Fruit fly (Drosophila melanogaster) whole organism, pupa: ENCODE results near the gene Ugt301D1.

Experiments
- CG10348 ChIP-seq: fragments of 200-800 bp; sonication (Bioruptor generic); IDR thresholded peaks from 2 replicates; pipeline ENCODE4 v1.3.6; 2022; ENCODE audit warnings: missing biosample characterization, missing genetic modification characterization
- CG12605 ChIP-seq: fragments of 200-800 bp; sonication (Bioruptor generic); IDR thresholded peaks from 2 replicates; pipeline ENCODE4 v1.3.6; 2022; ENCODE audit warnings: missing biosample characterization, missing genetic modification characterization
- CG13204 ChIP-seq: fragments of 200-800 bp; sonication (Bioruptor generic); optimal IDR thresholded peaks from 2 replicates; lab custom pipeline; 2018; ENCODE audit warnings: missing biosample characterization, mild to moderate bottlenecking, missing genetic modification characterization, moderate library complexity
- CG14655 ChIP-seq: fragments of 200-800 bp; sonication (Bioruptor generic); optimal IDR thresholded peaks from 3 replicates; lab custom pipeline; 2017; ENCODE audit warnings: mild to moderate bottlenecking, missing biosample characterization, missing genetic modification reagents, missing genetic modification characterization
- CG15710 ChIP-seq: fragments of 200-800 bp; sonication (Bioruptor generic); optimal IDR thresholded peaks from 2 replicates; lab custom pipeline; 2018; ENCODE audit warnings: missing biosample characterization, mild to moderate bottlenecking, missing genetic modification characterization, moderate library complexity
- CG17806 ChIP-seq: fragments of 200-800 bp; sonication (Bioruptor generic); optimal IDR thresholded peaks from 2 replicates; lab custom pipeline; 2018; ENCODE audit warnings: missing biosample characterization, mild to moderate bottlenecking, missing genetic modification characterization, moderate library complexity
- CG32121 ChIP-seq: fragments of 200-800 bp; sonication (Bioruptor generic); IDR thresholded peaks from 2 replicates; pipeline ENCODE4 v1.3.6; 2022; ENCODE audit warnings: missing biosample characterization, missing genetic modification characterization
- CG34367 ChIP-seq: fragments of 200-800 bp; sonication (Bioruptor generic); optimal IDR thresholded peaks from 2 replicates; lab custom pipeline; 2018; ENCODE audit warnings: missing biosample characterization, mild to moderate bottlenecking, missing genetic modification characterization
- CG4496 ChIP-seq: fragments of 200-800 bp; sonication (Bioruptor generic); IDR thresholded peaks from 3 replicates; pipeline ENCODE4 v1.3.6; 2022; ENCODE audit warnings: missing biosample characterization, missing genetic modification characterization
- CG8159 ChIP-seq: fragments of 200-800 bp; sonication (Bioruptor generic); optimal IDR thresholded peaks from 3 replicates; lab custom pipeline; 2018; ENCODE audit warnings: missing biosample characterization, mild to moderate bottlenecking, missing genetic modification characterization, moderate library complexity
- CG8301 ChIP-seq: fragments of 200-800 bp; sonication (Bioruptor generic); optimal IDR thresholded peaks from 2 replicates; lab custom pipeline; 2018; ENCODE audit warnings: missing biosample characterization, mild to moderate bottlenecking, missing genetic modification characterization
- CG9948 ChIP-seq: fragments of 200-800 bp; sonication (Bioruptor generic); optimal IDR thresholded peaks from 2 replicates; lab custom pipeline; 2018; ENCODE audit warnings: missing biosample characterization, mild to moderate bottlenecking, missing genetic modification characterization, moderate library complexity
- D1 ChIP-seq: fragments of 200-800 bp; sonication (Bioruptor generic); optimal IDR thresholded peaks from 2 replicates; lab custom pipeline; 2018; ENCODE audit warnings: missing biosample characterization, mild to moderate bottlenecking, missing genetic modification characterization, moderate library complexity
- EcR ChIP-seq: fragments of 200-800 bp; sonication (Bioruptor generic); optimal IDR thresholded peaks from 3 replicates; lab custom pipeline; 2019; ENCODE audit warnings: missing biosample characterization, missing genetic modification characterization, mild to moderate bottlenecking, moderate library complexity, missing genetic modification reagents
- Ets98B ChIP-seq: fragments of 200-800 bp; sonication (Bioruptor generic); IDR thresholded peaks from 2 replicates; pipeline ENCODE4 v1.3.6; 2022; ENCODE audit warnings: missing biosample characterization, missing genetic modification characterization
- Pif1A ChIP-seq: fragments of 200-800 bp; sonication (Bioruptor generic); optimal IDR thresholded peaks from 3 replicates; lab custom pipeline; 2016; ENCODE audit warnings: missing biosample characterization, missing genetic modification characterization
- Pif1B ChIP-seq: fragments of 200-800 bp; sonication (Bioruptor generic); optimal IDR thresholded peaks from 3 replicates; lab custom pipeline; 2016; ENCODE audit warnings: missing biosample characterization, missing genetic modification characterization
- Snoo ChIP-seq: fragments of 200-800 bp; sonication (Bioruptor generic); optimal IDR thresholded peaks from 3 replicates; lab custom pipeline; 2017; ENCODE audit warnings: missing biosample characterization, mild to moderate bottlenecking, missing genetic modification characterization, inconsistent platforms
- fd96Ca ChIP-seq: fragments of 200-800 bp; sonication (Bioruptor generic); IDR thresholded peaks from 3 replicates; pipeline ENCODE4 v1.3.6; 2022; ENCODE audit warnings: missing biosample characterization, missing genetic modification characterization
- gl ChIP-seq: fragments of 200-800 bp; sonication (Bioruptor generic); optimal IDR thresholded peaks from 2 replicates; lab custom pipeline; 2018; ENCODE audit warnings: missing biosample characterization, mild to moderate bottlenecking, missing genetic modification characterization
- rn ChIP-seq: fragments of 200-800 bp; sonication (Bioruptor generic); IDR thresholded peaks from 2 replicates; pipeline ENCODE4 v1.3.6; 2022; ENCODE audit warnings: missing biosample characterization, missing genetic modification characterization

The Ugt301D1 gene

dm6 chr2L:18526005-18526404 lies 16.6 kb downstream of the Ugt301D1 start:
- no peak for TF ChIP-seq Snoo
- TF ChIP-seq CG32121 (GFP tag; lab: Robert Waterston, UW) = no peak
- no peak for TF ChIP-seq CG9948 (tag; lab: Kevin White, UChicago)
- TF ChIP-seq CG8159 (tag; lab: Kevin White, UChicago) = no peak
- TF ChIP-seq CG15710 (tag; lab: Kevin White, UChicago) = no peak
- TF ChIP-seq CG13204 (GFP tag; lab: Kevin White, UChicago) = no peak
- no peak for TF ChIP-seq CG10348 (GFP tag; lab: Robert Waterston, UW)
- no peak for TF ChIP-seq CG34367
- TF ChIP-seq CG14655 (GFP tag; lab: Kevin White, UChicago) = no peak
- TF ChIP-seq CG8301 (tag; lab: Kevin White, UChicago) = no peak
- no peak for TF ChIP-seq Ets98B

- TF ChIP-seq EcR (GFP tag; lab: Kevin White, UChicago) (no peak), CG14655 (GFP tag; lab: Kevin White, UChicago) (no peak), CG34367 (no peak), Snoo (no peak)
- TF ChIP-seq, all 21 proteins: peak for 0
Observed at dm6 chr2L:18546426-18546825, 37.1 kb downstream of the Ugt301D1 start.

- peak; percentile 55 for TF ChIP-seq CG14655 (GFP tag; lab: Kevin White, UChicago)
- TF ChIP-seq Ets98B = peak; percentile 66
- TF ChIP-seq CG12605 (GFP tag; lab: Robert Waterston, UW) = no peak
- no peak for TF ChIP-seq D1
- TF ChIP-seq gl (tag; lab: Kevin White, UChicago) = no peak
- TF ChIP-seq fd96Ca = 0 out of 3 replicates have a peak, but pooled peaks have one; percentile 17
- TF ChIP-seq Snoo = no peak
- TF ChIP-seq CG9948 (tag; lab: Kevin White, UChicago) = no peak
- TF ChIP-seq Pif1B = peak; percentile 20
- no peak for TF ChIP-seq Pif1A (GFP tag; lab: Kevin White, UChicago)
- no peak for TF ChIP-seq CG10348 (GFP tag; lab: Robert Waterston, UW)
- peak; percentile 73 for TF ChIP-seq CG32121 (GFP tag; lab: Robert Waterston, UW)
- peak; percentile 44; the same call in 1 of the 3 replicates for TF ChIP-seq CG4496
- peak; percentile 12 for TF ChIP-seq CG8159 (tag; lab: Kevin White, UChicago)
- TF ChIP-seq CG8301 (tag; lab: Kevin White, UChicago) = peak; percentile 52
Observed at dm6 chr2L:18548753-18549152, 39.4 kb downstream of the Ugt301D1 start.

- no peak for TF ChIP-seq Pif1B
- no peak for TF ChIP-seq CG32121 (GFP tag; lab: Robert Waterston, UW)
- TF ChIP-seq CG34367 = no peak
- TF ChIP-seq Snoo = no peak
- TF ChIP-seq, all 21 proteins: peak for 0
Observed at dm6 chr2L:18549470-18549869, 40.1 kb downstream of the Ugt301D1 start.

- TF ChIP-seq CG15710 (tag; lab: Kevin White, UChicago) = no peak
- no peak; the same call in 1 of the 2 replicates for TF ChIP-seq CG32121 (GFP tag; lab: Robert Waterston, UW)
- TF ChIP-seq CG14655 (GFP tag; lab: Kevin White, UChicago) = peak; percentile 30
- TF ChIP-seq Pif1A (GFP tag; lab: Kevin White, UChicago) = no peak
- TF ChIP-seq Ets98B = peak; percentile 32
- TF ChIP-seq CG8301 (tag; lab: Kevin White, UChicago) = peak; percentile 23
- TF ChIP-seq Snoo = no peak
- no peak for TF ChIP-seq Pif1B
- TF ChIP-seq gl (tag; lab: Kevin White, UChicago) = no peak
- TF ChIP-seq D1 = no peak
- peak; percentile 21; the same call in 1 of the 3 replicates for TF ChIP-seq CG4496
- no peak for TF ChIP-seq CG34367
- TF ChIP-seq fd96Ca = 0 out of 3 replicates have a peak, but pooled peaks have one; percentile 7
Observed at dm6 chr2L:18554205-18554604, 44.8 kb downstream of the Ugt301D1 start.

- TF ChIP-seq CG32121 (GFP tag; lab: Robert Waterston, UW) (no peak), CG13204 (GFP tag; lab: Kevin White, UChicago) (no peak), CG14655 (GFP tag; lab: Kevin White, UChicago) (no peak), CG8301 (tag; lab: Kevin White, UChicago) (no peak), CG12605 (GFP tag; lab: Robert Waterston, UW) (no peak), D1 (no peak), rn (no peak), CG34367 (no peak), CG17806 (no peak)
Observed at dm6 chr2L:18556384-18556783, 47.0 kb downstream of the Ugt301D1 start.

- TF ChIP-seq Pif1A (GFP tag; lab: Kevin White, UChicago) (peak; percentile 46), Ets98B (peak; percentile 78), Snoo (peak; percentile 58), EcR (GFP tag; lab: Kevin White, UChicago) (peak; percentile 42), rn (peak; percentile 58; the same call in 1 of the 2 replicates), CG32121 (GFP tag; lab: Robert Waterston, UW) (peak; percentile 86), CG17806 (peak; percentile 67), CG8159 (tag; lab: Kevin White, UChicago) (peak; percentile 80), CG14655 (GFP tag; lab: Kevin White, UChicago) (peak; percentile 77), CG10348 (GFP tag; lab: Robert Waterston, UW) (peak; percentile 40; the same call in 1 of the 2 replicates), D1 (no peak), CG9948 (tag; lab: Kevin White, UChicago) (peak; percentile 63), CG8301 (tag; lab: Kevin White, UChicago) (peak; percentile 69), CG4496 (peak; percentile 79), CG13204 (GFP tag; lab: Kevin White, UChicago) (no peak), Pif1B (peak; percentile 35), fd96Ca (peak; percentile 53; the same call in 1 of the 3 replicates), CG15710 (tag; lab: Kevin White, UChicago) (peak; percentile 64), CG34367 (peak; percentile 22), CG12605 (GFP tag; lab: Robert Waterston, UW) (peak; percentile 81), gl (tag; lab: Kevin White, UChicago) (no peak)
Observed at dm6 chr2L:18557965-18558537, 48.7 kb downstream of the Ugt301D1 start.
